Fruit fly (Drosophila melanogaster) whole organism, embryonic: ENCODE measurements around the gene Chd1.

Experiments
- Aef1 ChIP-seq: fragments of 200-800 bp; sonication (Bioruptor generic); IDR thresholded peaks from 3 replicates; pipeline ENCODE4 v1.3.6; 2022; ENCODE audit warnings: missing biosample characterization, missing genetic modification characterization
- CG12942 ChIP-seq: fragments of 200-800 bp; sonication (Bioruptor generic); optimal IDR thresholded peaks from 3 replicates; lab custom pipeline; 2016; ENCODE audit warnings: missing biosample characterization, missing genetic modification characterization
- CG13775 ChIP-seq: fragments of 200-800 bp; sonication (Bioruptor generic); optimal IDR thresholded peaks from 3 replicates; lab custom pipeline; 2017; ENCODE audit warnings: missing biosample characterization, mild to moderate bottlenecking, missing genetic modification characterization
- CG15479 ChIP-seq: fragments of 200-800 bp; sonication (Bioruptor generic); optimal IDR thresholded peaks from 3 replicates; lab custom pipeline; 2019; ENCODE audit warnings: missing biosample characterization, mild to moderate bottlenecking, missing genetic modification characterization, moderate library complexity
- CG15696 ChIP-seq: fragments of 200-800 bp; sonication (Bioruptor generic); optimal IDR thresholded peaks from 2 replicates; lab custom pipeline; 2019; ENCODE audit warnings: missing biosample characterization, mild to moderate bottlenecking, missing genetic modification characterization, moderate library complexity
- CG17328 ChIP-seq: fragments of 200-800 bp; sonication (Bioruptor generic); IDR thresholded peaks from 2 replicates; pipeline ENCODE4 v1.3.6; 2022; ENCODE audit warnings: missing biosample characterization, missing genetic modification characterization
- CG2129 ChIP-seq: fragments of 200-800 bp; sonication (Bioruptor generic); IDR thresholded peaks from 2 replicates; pipeline ENCODE4 v1.3.6; 2022; ENCODE audit warnings: missing biosample characterization, missing genetic modification characterization; ENCODE audit not compliant: partially characterized antibody
- CG3407 ChIP-seq: fragments of 200-800 bp; sonication (Bioruptor generic); optimal IDR thresholded peaks from 2 replicates; lab custom pipeline; 2018; ENCODE audit warnings: missing biosample characterization, mild to moderate bottlenecking, missing genetic modification characterization
- CG4360 ChIP-seq: fragments of 200-800 bp; sonication (Bioruptor generic); IDR thresholded peaks from 2 replicates; pipeline ENCODE4 v1.3.6; 2022; ENCODE audit warnings: missing biosample characterization, missing genetic modification characterization
- CG6254 ChIP-seq: fragments of 200-800 bp; sonication (Bioruptor generic); optimal IDR thresholded peaks from 3 replicates; lab custom pipeline; 2017; ENCODE audit warnings: mild to moderate bottlenecking, missing biosample characterization, missing genetic modification reagents, missing genetic modification characterization
- CG6791 ChIP-seq: fragments of 200-800 bp; sonication (Bioruptor generic); IDR thresholded peaks from 3 replicates; pipeline ENCODE4 v1.3.6; 2022; ENCODE audit warnings: missing biosample characterization, missing genetic modification characterization; ENCODE audit not compliant: partially characterized antibody
- CG7786 ChIP-seq: fragments of 200-800 bp; sonication (Bioruptor generic); optimal IDR thresholded peaks from 2 replicates; lab custom pipeline; 2016; ENCODE audit warnings: missing biosample characterization, missing genetic modification characterization
- CG9876 ChIP-seq: fragments of 200-800 bp; sonication (Bioruptor generic); optimal IDR thresholded peaks from 2 replicates; lab custom pipeline; 2016; ENCODE audit warnings: missing biosample characterization, missing genetic modification characterization
- D ChIP-seq, 2 experiments: fragments of 200-800 bp in 1 of 2; fragments of >200 bp in 1 of 2; sonication (Bioruptor generic) in 1 of 2; optimal IDR thresholded peaks; 2 replicates in 1 of 2; 3 replicates in 1 of 2; lab custom pipeline; 2017; ENCODE audit warnings: mild to moderate bottlenecking in 1 of 2, missing biosample characterization in 1 of 2, missing genetic modification characterization in 1 of 2, missing genetic modification reagents in 1 of 2
- Elba2 ChIP-seq: fragments of 200-800 bp; sonication (Bioruptor generic); optimal IDR thresholded peaks from 3 replicates; lab custom pipeline; 2016; ENCODE audit warnings: missing biosample characterization, missing genetic modification characterization
- Ets65A ChIP-seq: fragments of 200-800 bp; sonication (Bioruptor generic); peaks from one replicate; lab custom pipeline; 2016; ENCODE audit warnings: missing biosample characterization, missing genetic modification characterization
- Fer1 ChIP-seq: fragments of 200-800 bp; sonication (Bioruptor generic); optimal IDR thresholded peaks from 2 replicates; lab custom pipeline; 2017; ENCODE audit warnings: missing biosample characterization, mild to moderate bottlenecking, missing genetic modification characterization
- Fer3 ChIP-seq: fragments of 200-800 bp; sonication (Bioruptor generic); optimal IDR thresholded peaks from 2 replicates; lab custom pipeline; 2018; ENCODE audit warnings: missing biosample characterization, mild to moderate bottlenecking, missing genetic modification characterization, moderate library complexity
- HHEX ChIP-seq: fragments of 200-800 bp; sonication (Bioruptor generic); optimal IDR thresholded peaks from 3 replicates; lab custom pipeline; 2017; ENCODE audit warnings: missing biosample characterization, mild to moderate bottlenecking, missing genetic modification characterization, missing genetic modification reagents
- HLH3B ChIP-seq: fragments of 200-800 bp; sonication (Bioruptor generic); IDR thresholded peaks from 2 replicates; pipeline ENCODE4 v1.3.6; 2022; ENCODE audit warnings: missing biosample characterization, missing genetic modification characterization
- HLHmδ ChIP-seq: fragments of 200-800 bp; sonication (Bioruptor generic); optimal IDR thresholded peaks from 2 replicates; lab custom pipeline; 2018; ENCODE audit warnings: missing biosample characterization, mild to moderate bottlenecking, missing genetic modification characterization, moderate library complexity
- Med ChIP-seq: fragments of 200-800 bp; sonication (Bioruptor generic); peaks from one replicate; lab custom pipeline; 2016; ENCODE audit warnings: missing biosample characterization, missing genetic modification characterization, mild to moderate bottlenecking, inconsistent platforms, moderate library complexity
- Rfx ChIP-seq: fragments of 200-800 bp; sonication (Bioruptor generic); IDR thresholded peaks from 2 replicates; pipeline ENCODE4 v1.3.6; 2022; ENCODE audit warnings: missing biosample characterization, missing genetic modification characterization
- Scr ChIP-seq: fragments of 200-800 bp; sonication (Bioruptor generic); IDR thresholded peaks from 2 replicates; pipeline ENCODE4 v1.3.6; 2022; ENCODE audit warnings: missing biosample characterization, missing genetic modification characterization; ENCODE audit not compliant: partially characterized antibody
- Sin3A ChIP-seq: fragments of >200 bp; optimal IDR thresholded peaks from 2 replicates; lab custom pipeline; 2018
- YL-1 ChIP-seq: fragments of 200-800 bp; sonication (Bioruptor generic); optimal IDR thresholded peaks from 3 replicates; lab custom pipeline; 2017; ENCODE audit warnings: missing biosample characterization, mild to moderate bottlenecking, missing genetic modification characterization
- ac ChIP-seq: fragments of 200-800 bp; sonication (Bioruptor generic); optimal IDR thresholded peaks from 3 replicates; lab custom pipeline; 2017; ENCODE audit warnings: missing biosample characterization, mild to moderate bottlenecking, missing genetic modification characterization
- amos ChIP-seq: fragments of 200-800 bp; sonication (Bioruptor generic); IDR thresholded peaks from 2 replicates; pipeline ENCODE4 v1.3.6; 2022; ENCODE audit warnings: missing biosample characterization, missing genetic modification characterization; ENCODE audit not compliant: partially characterized antibody
- ash1 ChIP-seq: fragments of 200-800 bp; sonication (Bioruptor generic); optimal IDR thresholded peaks from 2 replicates; lab custom pipeline; 2018; ENCODE audit warnings: missing biosample characterization, mild to moderate bottlenecking, missing genetic modification characterization
- cad ChIP-seq: fragments of >200 bp; optimal IDR thresholded peaks from 2 replicates; lab custom pipeline; 2017; ENCODE audit warnings: missing biosample characterization, missing genetic modification characterization
- cg ChIP-seq: fragments of 200-800 bp; sonication (Bioruptor generic); optimal IDR thresholded peaks from 3 replicates; lab custom pipeline; 2019; ENCODE audit warnings: missing biosample characterization, mild to moderate bottlenecking, missing genetic modification characterization, moderate library complexity
- crol ChIP-seq: fragments of 200-800 bp; sonication (Bioruptor generic); IDR thresholded peaks from 2 replicates; pipeline ENCODE4 v1.3.6; 2022; ENCODE audit warnings: missing biosample characterization, missing genetic modification characterization
- dpn ChIP-seq, 2 experiments: fragments of 200-800 bp; sonication (Bioruptor generic); optimal IDR thresholded peaks; 3 replicates each; lab custom pipeline; 2016; ENCODE audit warnings: missing biosample characterization in 2 of 2, missing genetic modification characterization in 2 of 2
- ewg ChIP-seq: fragments of 200-800 bp; sonication (Bioruptor generic); optimal IDR thresholded peaks from 3 replicates; lab custom pipeline; 2017; ENCODE audit warnings: mild to moderate bottlenecking, missing biosample characterization, missing genetic modification reagents, missing genetic modification characterization
- fd102C ChIP-seq: fragments of 200-800 bp; sonication (Bioruptor generic); optimal IDR thresholded peaks from 2 replicates; lab custom pipeline; 2018; ENCODE audit warnings: missing biosample characterization, mild to moderate bottlenecking, missing genetic modification characterization, moderate library complexity
- gsb-n ChIP-seq: fragments of 200-800 bp; sonication (Bioruptor generic); optimal IDR thresholded peaks from 3 replicates; lab custom pipeline; 2018; ENCODE audit warnings: missing biosample characterization, mild to moderate bottlenecking, missing genetic modification characterization
- inv ChIP-seq: fragments of 200-800 bp; sonication (Bioruptor generic); IDR thresholded peaks from 2 replicates; pipeline ENCODE4 v1.3.6; 2022; ENCODE audit warnings: missing biosample characterization, missing genetic modification characterization; ENCODE audit not compliant: partially characterized antibody
- jigr1 ChIP-seq: fragments of 200-800 bp; sonication (Bioruptor generic); IDR thresholded peaks from 3 replicates; pipeline ENCODE4 v1.3.6; 2022; ENCODE audit warnings: missing biosample characterization, missing genetic modification characterization
- jumu ChIP-seq: fragments of 200-800 bp; sonication (Bioruptor generic); optimal IDR thresholded peaks from 3 replicates; lab custom pipeline; 2016; ENCODE audit warnings: missing biosample characterization, missing genetic modification characterization
- kni ChIP-seq: fragments of 200-800 bp; sonication (Bioruptor generic); optimal IDR thresholded peaks from 3 replicates; lab custom pipeline; 2017; ENCODE audit warnings: mild to moderate bottlenecking, missing biosample characterization, missing genetic modification reagents, missing genetic modification characterization
- scrt ChIP-seq: fragments of 200-800 bp; sonication (Bioruptor generic); optimal IDR thresholded peaks from 2 replicates; lab custom pipeline; 2018; ENCODE audit warnings: missing biosample characterization, mild to moderate bottlenecking, missing genetic modification characterization, moderate library complexity
- sd ChIP-seq: fragments of 200-800 bp; sonication (Bioruptor generic); optimal IDR thresholded peaks from 3 replicates; lab custom pipeline; 2018; ENCODE audit warnings: missing biosample characterization, mild to moderate bottlenecking, missing genetic modification characterization, moderate library complexity
- sens ChIP-seq: fragments of 200-800 bp; sonication (Bioruptor generic); peaks from one replicate; lab custom pipeline; 2016; ENCODE audit warnings: missing biosample characterization, missing genetic modification characterization
- tup ChIP-seq: fragments of 200-800 bp; sonication (Bioruptor generic); optimal IDR thresholded peaks from 2 replicates; lab custom pipeline; 2016; ENCODE audit warnings: missing biosample characterization, mild to moderate bottlenecking, missing genetic modification characterization, moderate library complexity
- unc-4 ChIP-seq: fragments of 200-800 bp; sonication (Bioruptor generic); IDR thresholded peaks from 2 replicates; pipeline ENCODE4 v1.3.6; 2022; ENCODE audit warnings: missing biosample characterization, missing genetic modification characterization; ENCODE audit not compliant: partially characterized antibody
- vvl ChIP-seq: fragments of 200-800 bp; sonication (Bioruptor generic); IDR thresholded peaks from 2 replicates; pipeline ENCODE4 v1.3.6; 2022; ENCODE audit warnings: missing biosample characterization, missing genetic modification characterization
- zen ChIP-seq: fragments of 200-800 bp; sonication (Bioruptor generic); optimal IDR thresholded peaks from 3 replicates; lab custom pipeline; 2018; ENCODE audit warnings: missing biosample characterization, mild to moderate bottlenecking, missing genetic modification characterization, moderate library complexity
- zf30C ChIP-seq: fragments of 200-800 bp; sonication (Bioruptor generic); optimal IDR thresholded peaks from 3 replicates; lab custom pipeline; 2018; ENCODE audit warnings: missing biosample characterization, mild to moderate bottlenecking, missing genetic modification characterization

Chd1 gene

DNA sequence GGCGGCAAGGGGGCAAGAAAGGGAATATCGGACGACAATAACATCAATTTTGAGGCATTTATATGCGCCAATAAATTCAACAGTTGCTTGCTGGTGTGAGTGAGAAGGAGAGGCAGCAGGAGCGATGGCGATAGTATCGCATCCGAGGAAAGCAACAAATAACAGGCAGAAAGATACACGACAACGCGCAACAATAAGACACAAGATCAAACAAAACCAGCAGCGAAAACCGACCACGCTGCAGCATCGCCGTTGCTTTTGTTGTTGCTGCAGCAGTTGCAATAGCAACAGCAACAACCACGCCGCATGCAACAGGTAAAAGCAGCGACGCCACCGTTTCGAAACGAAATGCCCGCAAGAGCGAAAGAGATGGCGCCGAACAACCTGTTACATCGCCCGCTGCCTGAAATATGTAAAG is 13.0 kb upstream of the Chd1 start (continued):
- peak; percentile 66; the same call in 1 of the 2 replicates for TF ChIP-seq vvl (GFP tag; lab: Robert Waterston, UW)
- no peak for TF ChIP-seq Fer3 (tag; lab: Kevin White, UChicago)
- TF ChIP-seq gsb-n: peak; percentile 26
- peak; percentile 20; the same call in 1 of the 2 replicates for TF ChIP-seq amos (GFP tag; lab: Robert Waterston, UW)
- no peak for TF ChIP-seq CG17328 (GFP tag; lab: Robert Waterston, UW)
- TF ChIP-seq CG13775 (GFP tag; lab: Kevin White, UChicago): no peak
- no peak for TF ChIP-seq ash1 (GFP tag; lab: Kevin White, UChicago)
- no peak for TF ChIP-seq Sin3A (lab: Kevin White, UChicago)
- TF ChIP-seq Fer1 (GFP tag; lab: Kevin White, UChicago): no peak
- TF ChIP-seq CG6791 (GFP tag; lab: Robert Waterston, UW): 0 out of 3 replicates have a peak, but pooled peaks have one; percentile 4
- TF ChIP-seq HLH3B (GFP tag; lab: Robert Waterston, UW): no peak
- TF ChIP-seq dpn (GFP tag; optimal IDR thresholded peaks at IDR 0.05; lab: Kevin White, UChicago): no peak
- TF ChIP-seq CG12942 (GFP tag; lab: Kevin White, UChicago): no peak
- TF ChIP-seq D (optimal IDR thresholded peaks at IDR 0.05; lab: Kevin White, UChicago): peak; percentile 91
- no peak for TF ChIP-seq D (GFP tag; optimal IDR thresholded peaks at IDR 0.05; lab: Kevin White, UChicago)
- TF ChIP-seq crol: 0 out of 2 replicates have a peak, but pooled peaks have one; percentile 29
- peak; percentile 45 for TF ChIP-seq kni (GFP tag; lab: Kevin White, UChicago)
- peak; percentile 82 for TF ChIP-seq CG4360 (GFP tag; lab: Robert Waterston, UW)
- 0 out of 2 replicates have a peak, but pooled peaks have one; percentile 17 for TF ChIP-seq unc-4 (GFP tag; lab: Robert Waterston, UW)
- no peak for TF ChIP-seq sens
- TF ChIP-seq CG2129 (GFP tag; lab: Robert Waterston, UW): peak; percentile 31; the same call in 1 of the 2 replicates
- TF ChIP-seq scrt (GFP tag; lab: Kevin White, UChicago): peak; percentile 45
- TF ChIP-seq CG7786 (GFP tag; lab: Kevin White, UChicago): no peak
- TF ChIP-seq tup (GFP tag; lab: Kevin White, UChicago): no peak
- peak; percentile 57 for TF ChIP-seq Scr (GFP tag; lab: Robert Waterston, UW)
- no peak for TF ChIP-seq inv
- TF ChIP-seq, all 482 proteins: peak for 26

DNA sequence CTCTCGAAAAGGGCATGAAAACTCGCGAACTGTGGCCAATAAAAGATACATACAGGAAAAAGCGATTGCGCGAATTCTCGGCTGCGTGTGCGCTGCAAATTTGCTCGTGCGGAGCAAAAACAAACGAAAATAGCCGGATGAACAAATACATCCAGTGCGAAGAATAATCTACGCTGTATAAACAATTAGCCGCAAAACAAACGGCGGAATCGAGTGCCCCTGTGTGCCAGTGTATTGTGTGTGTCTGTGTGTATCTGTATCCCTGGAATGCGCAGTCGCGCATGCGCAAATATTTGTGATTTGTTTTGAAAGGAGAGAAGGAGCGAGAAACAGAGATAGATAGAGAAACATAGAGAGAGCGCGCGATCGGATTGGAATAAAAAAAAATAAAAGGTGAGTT is 12.1 kb upstream of the Chd1 start:
- no peak for TF ChIP-seq Rfx (GFP tag; lab: Robert Waterston, UW)
- peak; percentile 72 for TF ChIP-seq fd102C (GFP tag; lab: Kevin White, UChicago)
- TF ChIP-seq jumu: no peak
- peak; percentile 44 for TF ChIP-seq ac (GFP tag; lab: Kevin White, UChicago)
- peak; percentile 88 for TF ChIP-seq CG15479 (GFP tag; lab: Kevin White, UChicago)
- no peak for TF ChIP-seq Aef1
- TF ChIP-seq CG6791 (GFP tag; lab: Robert Waterston, UW): peak; percentile 5; the same call in 1 of the 3 replicates
- TF ChIP-seq cad (GFP tag; lab: Kevin White, UChicago): peak; percentile 3
- TF ChIP-seq CG17328 (GFP tag; lab: Robert Waterston, UW): no peak
- TF ChIP-seq HLHmδ: no peak
- peak; percentile 3 for TF ChIP-seq YL-1 (GFP tag; lab: Kevin White, UChicago)
- TF ChIP-seq sens: peak; percentile 15
- TF ChIP-seq ewg (GFP tag; lab: Kevin White, UChicago): peak; percentile 49
- TF ChIP-seq CG15696 (tag; lab: Kevin White, UChicago): peak; percentile 4
- no peak for TF ChIP-seq jigr1
- peak; percentile 53 for TF ChIP-seq sd
- no peak for TF ChIP-seq CG3407 (GFP tag; lab: Kevin White, UChicago)
- peak; percentile 3 for TF ChIP-seq Med (GFP tag; lab: Kevin White, UChicago)
- peak; percentile 92 for TF ChIP-seq CG6254
- peak; percentile 23 for TF ChIP-seq cg (GFP tag; lab: Kevin White, UChicago)
- TF ChIP-seq zf30C: peak; percentile 61
- peak; percentile 41 for TF ChIP-seq zen (tag; lab: Kevin White, UChicago)
- no peak for TF ChIP-seq HHEX (GFP tag; lab: Kevin White, UChicago)
- TF ChIP-seq Elba2: no peak
- TF ChIP-seq D (optimal IDR thresholded peaks at IDR 0.05; lab: Kevin White, UChicago): peak; percentile 41
- no peak for TF ChIP-seq D (GFP tag; optimal IDR thresholded peaks at IDR 0.05; lab: Kevin White, UChicago)
- TF ChIP-seq Ets65A (GFP tag; lab: Kevin White, UChicago): peak; percentile 9
- no peak for TF ChIP-seq CG9876 (GFP tag; lab: Kevin White, UChicago)
